Worm (Caenorhabditis elegans) whole organism, late embryonic: ENCODE results near the gene cpg-8.

Source experiments
- C08G9.2 ChIP-seq: sonication (generic microtip); optimal IDR thresholded peaks from 2 replicates; lab custom pipeline; 2016; ENCODE audit warnings: mild to moderate bottlenecking, missing genetic modification characterization, moderate library complexity, missing compliant biosample characterization
- K02D7.2 ChIP-seq: sonication (generic microtip); optimal IDR thresholded peaks from 2 replicates; lab custom pipeline; 2017; ENCODE audit warnings: mild to moderate bottlenecking, missing genetic modification characterization, missing compliant biosample characterization
- T23F11.4 ChIP-seq: fragments of 200-800 bp; sonication (Bioruptor generic); optimal IDR thresholded peaks from 2 replicates; lab custom pipeline; 2018; ENCODE audit warnings: mild to moderate bottlenecking, missing genetic modification characterization, missing compliant biosample characterization
- Y22D7AL.16 ChIP-seq: sonication (generic microtip); optimal IDR thresholded peaks from 2 replicates; lab custom pipeline; 2016; ENCODE audit warnings: missing genetic modification characterization, missing compliant biosample characterization
- ceh-18 ChIP-seq: sonication (generic microtip); optimal IDR thresholded peaks from 2 replicates; lab custom pipeline; 2016; ENCODE audit warnings: missing genetic modification characterization, missing compliant biosample characterization
- ceh-19 ChIP-seq: fragments of 200-800 bp; sonication (Bioruptor generic); optimal IDR thresholded peaks from 2 replicates; lab custom pipeline; 2018; ENCODE audit warnings: mild to moderate bottlenecking, missing genetic modification characterization, missing compliant biosample characterization
- ceh-2 ChIP-seq: sonication (generic microtip); optimal IDR thresholded peaks from 2 replicates; lab custom pipeline; 2016; ENCODE audit warnings: missing genotype, missing genetic modification characterization, missing compliant biosample characterization
- ceh-30 ChIP-seq: fragments of 150-350 bp; optimal IDR thresholded peaks from 2 replicates; lab custom pipeline; 2014; ENCODE audit warnings: missing biosample characterization, missing genetic modification characterization
- ceh-31 ChIP-seq: sonication (generic microtip); optimal IDR thresholded peaks from 2 replicates; lab custom pipeline; 2016; ENCODE audit warnings: missing genetic modification characterization, missing compliant biosample characterization
- ceh-34 ChIP-seq: sonication (generic microtip); optimal IDR thresholded peaks from 2 replicates; lab custom pipeline; 2016; ENCODE audit warnings: mild to moderate bottlenecking, missing genetic modification characterization, missing compliant biosample characterization
- ceh-48 ChIP-seq: sonication (generic microtip); optimal IDR thresholded peaks from 2 replicates; lab custom pipeline; 2016; ENCODE audit warnings: missing genetic modification characterization, inconsistent platforms, missing compliant biosample characterization
- ceh-6 ChIP-seq: fragments of 200-800 bp; sonication (Bioruptor generic); optimal IDR thresholded peaks from 2 replicates; lab custom pipeline; 2018; ENCODE audit warnings: mild to moderate bottlenecking, missing genetic modification characterization, missing compliant biosample characterization
- dve-1 ChIP-seq: sonication (generic microtip); optimal IDR thresholded peaks from 2 replicates; lab custom pipeline; 2017; ENCODE audit warnings: antibody characterized with exemption, mild to moderate bottlenecking, missing genetic modification characterization, missing compliant biosample characterization
- elt-2 ChIP-seq: sonication (generic microtip); optimal IDR thresholded peaks from 2 replicates; lab custom pipeline; 2016; ENCODE audit warnings: missing genetic modification reagents, missing genetic modification characterization, missing compliant biosample characterization
- elt-4 ChIP-seq: sonication (generic microtip); optimal IDR thresholded peaks from 2 replicates; lab custom pipeline; 2016; ENCODE audit warnings: missing genetic modification characterization, missing compliant biosample characterization
- ets-4 ChIP-seq: sonication (generic microtip); optimal IDR thresholded peaks from 2 replicates; lab custom pipeline; 2016; ENCODE audit warnings: missing genetic modification characterization, missing compliant biosample characterization
- eyg-1 ChIP-seq: sonication (generic microtip); optimal IDR thresholded peaks from 2 replicates; lab custom pipeline; 2016; ENCODE audit warnings: missing genotype, missing genetic modification characterization, missing compliant biosample characterization
- fax-1 ChIP-seq: sonication (generic microtip); optimal IDR thresholded peaks from 2 replicates; lab custom pipeline; 2016; ENCODE audit warnings: missing genotype, missing genetic modification characterization, missing compliant biosample characterization
- fkh-6 ChIP-seq: sonication (generic microtip); optimal IDR thresholded peaks from 2 replicates; lab custom pipeline; 2016; ENCODE audit warnings: missing genetic modification characterization, missing compliant biosample characterization
- hlh-8 ChIP-seq: sonication (generic microtip); optimal IDR thresholded peaks from 2 replicates; lab custom pipeline; 2016; ENCODE audit warnings: missing genotype, missing genetic modification characterization, missing compliant biosample characterization
- lim-6 ChIP-seq: sonication (generic microtip); optimal IDR thresholded peaks from 2 replicates; lab custom pipeline; 2016; ENCODE audit warnings: missing genetic modification characterization, missing compliant biosample characterization
- nhr-11 ChIP-seq: fragments of 150-350 bp; optimal IDR thresholded peaks from 2 replicates; lab custom pipeline; 2014; ENCODE audit warnings: missing biosample characterization, missing genetic modification characterization
- npax-4 ChIP-seq: sonication (generic microtip); optimal IDR thresholded peaks from 2 replicates; lab custom pipeline; 2016; ENCODE audit warnings: missing genetic modification characterization, missing compliant biosample characterization
- odd-2 ChIP-seq: sonication (generic microtip); optimal IDR thresholded peaks from 2 replicates; lab custom pipeline; 2017; ENCODE audit warnings: antibody characterized with exemption, mild to moderate bottlenecking, missing genetic modification characterization, missing compliant biosample characterization
- pax-1 ChIP-seq: fragments of 150-350 bp; optimal IDR thresholded peaks from 2 replicates; lab custom pipeline; 2014; ENCODE audit warnings: missing biosample characterization, missing genetic modification characterization
- pha-2 ChIP-seq: sonication (generic microtip); optimal IDR thresholded peaks from 2 replicates; lab custom pipeline; 2017; ENCODE audit warnings: mild to moderate bottlenecking, missing genetic modification characterization, missing compliant biosample characterization
- pqm-1 ChIP-seq: sonication (generic microtip); optimal IDR thresholded peaks from 2 replicates; lab custom pipeline; 2016; ENCODE audit warnings: missing genetic modification characterization, missing compliant biosample characterization
- ref-2 ChIP-seq: sonication (generic microtip); optimal IDR thresholded peaks from 2 replicates; lab custom pipeline; 2016; ENCODE audit warnings: missing genetic modification characterization, missing compliant biosample characterization
- sox-4 ChIP-seq: sonication (generic microtip); optimal IDR thresholded peaks from 2 replicates; lab custom pipeline; 2017; ENCODE audit warnings: mild to moderate bottlenecking, missing genetic modification characterization, inconsistent platforms, missing compliant biosample characterization
- tbx-7 ChIP-seq: sonication (generic microtip); optimal IDR thresholded peaks from 2 replicates; lab custom pipeline; 2016; ENCODE audit warnings: missing genotype, missing genetic modification characterization, missing compliant biosample characterization
- unc-3 ChIP-seq, 2 experiments: fragments of 200-800 bp in 1 of 2; sonication (Bioruptor generic) in 1 of 2; sonication (generic microtip) in 1 of 2; conservative IDR thresholded peaks in 1 of 2; optimal IDR thresholded peaks in 1 of 2; 2 replicates each; pipeline versions ENCODE4 v1.3.6 to Lab custom; 2016 to 2022; ENCODE audit warnings: missing compliant biosample characterization in 2 of 2, missing genetic modification characterization in 2 of 2, missing genetic modification reagents in 1 of 2
- unc-55 ChIP-seq: sonication (generic microtip); optimal IDR thresholded peaks from 2 replicates; lab custom pipeline; 2017; ENCODE audit warnings: missing biosample characterization, missing genetic modification reagents, missing genetic modification characterization
- unc-86 ChIP-seq: sonication (generic microtip); optimal IDR thresholded peaks from 2 replicates; lab custom pipeline; 2016; ENCODE audit warnings: missing genetic modification characterization, missing compliant biosample characterization
- zip-5 ChIP-seq: sonication (generic microtip); optimal IDR thresholded peaks from 2 replicates; lab custom pipeline; 2016; ENCODE audit warnings: missing genetic modification characterization, missing compliant biosample characterization
- ztf-16 ChIP-seq: sonication (generic microtip); optimal IDR thresholded peaks from 2 replicates; lab custom pipeline; 2017; ENCODE audit warnings: missing genetic modification characterization, missing compliant biosample characterization

The cpg-8 gene

DNA sequence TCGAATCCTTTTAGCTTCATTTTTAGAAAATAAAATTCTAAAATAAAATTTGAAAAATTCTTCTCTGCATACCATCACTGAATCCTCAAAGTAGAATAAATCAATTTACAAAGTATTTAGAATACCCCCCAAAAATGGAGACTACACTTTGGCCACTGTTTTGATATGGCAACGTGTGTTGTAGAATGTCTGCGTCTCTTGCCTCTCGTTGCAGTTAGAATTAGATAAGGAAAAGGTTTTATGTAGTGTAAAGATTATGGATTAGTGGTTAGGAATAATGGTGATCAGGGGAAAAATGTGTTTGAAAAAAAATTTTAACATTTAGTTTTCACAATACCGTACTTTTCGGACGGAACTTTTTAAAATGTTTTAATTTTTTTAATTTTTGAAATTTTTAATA is 27.7 kb upstream of the cpg-8 start, which contains the start of gene prx-6:
Gene prx-6, minus strand, starts transcription at position 129 of the 400 bp plus-strand sequence.
- TF ChIP-seq elt-2 (tag; lab: Kevin White, UChicago): peak; percentile 66
- no peak for TF ChIP-seq pax-1 (tag; lab: Kevin White, UChicago)

DNA sequence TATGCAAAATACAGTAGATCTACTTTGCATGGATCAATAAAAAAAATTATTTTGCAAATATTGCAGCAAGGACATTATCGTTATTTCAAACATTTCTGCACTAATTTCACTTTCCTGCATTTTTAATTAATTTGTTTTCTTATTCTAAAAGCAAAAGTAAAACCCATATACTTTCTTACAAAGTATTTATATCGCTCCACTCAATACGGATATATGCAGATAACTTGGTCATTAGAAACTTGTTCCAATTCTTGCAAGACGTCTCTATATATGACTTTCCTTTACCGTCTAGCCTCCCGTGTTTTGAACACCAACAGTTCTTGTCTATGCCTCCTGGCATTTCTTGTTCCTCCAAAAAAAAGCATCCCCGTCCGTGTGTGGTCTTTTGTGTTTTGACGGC is 18.2 kb upstream of the cpg-8 start, which contains the start of gene oac-24:
Gene oac-24, plus strand, starts transcription at position 301 of the 400 bp plus-strand sequence.
- no peak for TF ChIP-seq ceh-48 (tag; lab: Kevin White, UChicago)
- TF ChIP-seq fax-1 (tag; lab: Kevin White, UChicago): no peak
- TF ChIP-seq ceh-34 (tag; lab: Kevin White, UChicago): no peak
- TF ChIP-seq ceh-19 (GFP tag; lab: Kevin White, UChicago): no peak
- TF ChIP-seq Y22D7AL.16 (tag; lab: Kevin White, UChicago): no peak
- no peak for TF ChIP-seq unc-3 (GFP tag; conservative IDR thresholded peaks at IDR 0.05; lab: Robert Waterston, UW)
- TF ChIP-seq unc-3 (tag; optimal IDR thresholded peaks at IDR 0.05; lab: Kevin White, UChicago): no peak
- TF ChIP-seq ref-2 (tag; lab: Kevin White, UChicago): no peak
- no peak for TF ChIP-seq pha-2 (tag; lab: Kevin White, UChicago)
- TF ChIP-seq ceh-31 (tag; lab: Kevin White, UChicago): no peak
- TF ChIP-seq hlh-8 (tag; lab: Kevin White, UChicago): no peak
- TF ChIP-seq ztf-16 (tag; lab: Kevin White, UChicago): no peak
- no peak for TF ChIP-seq pqm-1 (tag; lab: Kevin White, UChicago)
- TF ChIP-seq lim-6 (tag; lab: Kevin White, UChicago): no peak
- no peak for TF ChIP-seq sox-4 (tag; lab: Kevin White, UChicago)

DNA sequence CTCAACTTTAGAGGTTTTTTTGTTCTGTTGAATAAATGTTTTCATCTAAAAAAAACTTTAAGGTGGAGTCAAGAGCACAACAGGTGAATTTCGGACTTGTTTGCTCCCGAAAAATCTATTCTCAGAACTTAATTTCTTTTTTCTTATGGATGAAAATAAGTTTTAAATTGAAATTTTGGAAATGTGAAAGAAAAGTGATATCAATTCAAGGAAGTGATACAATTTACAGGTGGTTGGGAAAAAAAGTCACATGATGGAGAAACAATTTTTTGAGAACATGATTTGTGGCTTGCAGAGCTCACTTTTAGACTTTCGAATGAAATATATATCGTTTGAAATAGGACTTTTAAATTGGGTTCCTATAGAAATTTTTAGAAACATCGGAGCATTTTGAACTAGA is 15.4 kb upstream of the cpg-8 start:
- no peak for TF ChIP-seq T23F11.4 (GFP tag; lab: Kevin White, UChicago)
- no peak for TF ChIP-seq dve-1 (tag; lab: Kevin White, UChicago)
- TF ChIP-seq C08G9.2 (tag; lab: Kevin White, UChicago): no peak
- TF ChIP-seq fkh-6 (tag; lab: Kevin White, UChicago): no peak

DNA sequence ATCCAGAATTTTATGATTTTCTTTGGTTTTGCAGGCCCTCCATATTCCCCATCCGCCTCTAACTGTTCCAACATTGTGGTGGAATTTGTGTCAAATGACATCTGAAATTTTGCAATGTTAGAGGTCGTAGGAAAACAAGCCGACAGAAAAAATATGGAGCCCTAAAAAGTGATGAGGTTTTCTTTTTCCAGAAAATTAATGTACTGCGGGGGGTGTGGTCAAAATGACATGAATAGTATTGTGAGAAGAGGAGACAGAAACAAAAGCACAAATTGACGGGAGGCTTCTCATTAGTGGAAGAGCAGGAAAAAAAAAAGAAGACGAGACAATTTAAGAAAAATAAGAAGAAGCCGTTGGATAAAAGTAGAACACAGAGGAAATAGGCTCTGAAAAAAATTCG is 8.0 kb upstream of the cpg-8 start, which contains the start of gene ZC266.1:
Gene ZC266.1, minus strand, starts transcription at position 101 of the 400 bp plus-strand sequence.
- TF ChIP-seq nhr-11 (no peak), T23F11.4 (GFP tag; lab: Kevin White, UChicago) (no peak), eyg-1 (tag; lab: Kevin White, UChicago) (no peak), fax-1 (tag; lab: Kevin White, UChicago) (no peak), ceh-2 (no peak), ets-4 (no peak), tbx-7 (tag; lab: Kevin White, UChicago) (no peak), fkh-6 (tag; lab: Kevin White, UChicago) (no peak), K02D7.2 (tag; lab: Kevin White, UChicago) (no peak), unc-55 (GFP tag; lab: Kevin White, UChicago) (no peak), npax-4 (tag; lab: Kevin White, UChicago) (no peak), ceh-6 (GFP tag; lab: Kevin White, UChicago) (no peak), ceh-18 (tag; lab: Kevin White, UChicago) (no peak), unc-3 (GFP tag; conservative IDR thresholded peaks at IDR 0.05; lab: Robert Waterston, UW) (no peak), unc-3 (tag; optimal IDR thresholded peaks at IDR 0.05; lab: Kevin White, UChicago) (no peak), pax-1 (tag; lab: Kevin White, UChicago) (no peak), zip-5 (tag; lab: Kevin White, UChicago) (no peak), sox-4 (tag; lab: Kevin White, UChicago) (no peak)

DNA sequence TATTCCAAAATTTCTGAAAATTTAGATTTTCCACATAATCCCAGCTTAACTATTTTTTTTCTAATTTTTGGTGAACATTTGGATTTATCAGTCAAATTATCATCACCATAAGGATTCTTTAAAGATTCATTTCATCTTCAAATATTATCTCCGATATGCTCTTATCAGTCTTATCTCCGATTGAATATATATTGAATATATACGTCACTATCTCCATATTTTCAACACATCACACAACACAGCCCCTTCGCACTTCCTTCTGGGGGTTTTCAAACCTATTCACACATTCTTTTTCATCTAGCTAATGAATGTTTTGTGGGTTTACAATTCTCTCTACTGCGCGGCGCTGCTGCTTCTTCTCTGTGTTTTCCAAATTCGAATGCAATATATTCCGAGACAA is 6.4 kb upstream of the cpg-8 start:
- TF ChIP-seq unc-86 (tag; lab: Kevin White, UChicago) (no peak), npax-4 (tag; lab: Kevin White, UChicago) (no peak), ceh-18 (tag; lab: Kevin White, UChicago) (no peak), Y22D7AL.16 (tag; lab: Kevin White, UChicago) (no peak), ceh-31 (tag; lab: Kevin White, UChicago) (no peak), pax-1 (tag; lab: Kevin White, UChicago) (no peak), unc-55 (GFP tag; lab: Kevin White, UChicago) (no peak), elt-4 (tag; lab: Kevin White, UChicago) (no peak), odd-2 (tag; lab: Kevin White, UChicago) (no peak), ceh-30 (tag; lab: Kevin White, UChicago) (no peak), ceh-2 (no peak)
